Worm (Caenorhabditis elegans): ENCODE results near the gene Y51H7C.41.

Y51H7C.41 gene

ce11 chrII:1372138-1372537 is 31.0 kb upstream of the Y51H7C.41 start:
- no peak for TF ChIP-seq cog-1 (tag; optimal IDR thresholded peaks at IDR 0.05)
- TF ChIP-seq T22C8.4 (GFP tag; IDR thresholded peaks at IDR 0.05), result no peak
- TF ChIP-seq ztf-23 (GFP tag; IDR thresholded peaks at IDR 0.05), result no peak

DNA sequence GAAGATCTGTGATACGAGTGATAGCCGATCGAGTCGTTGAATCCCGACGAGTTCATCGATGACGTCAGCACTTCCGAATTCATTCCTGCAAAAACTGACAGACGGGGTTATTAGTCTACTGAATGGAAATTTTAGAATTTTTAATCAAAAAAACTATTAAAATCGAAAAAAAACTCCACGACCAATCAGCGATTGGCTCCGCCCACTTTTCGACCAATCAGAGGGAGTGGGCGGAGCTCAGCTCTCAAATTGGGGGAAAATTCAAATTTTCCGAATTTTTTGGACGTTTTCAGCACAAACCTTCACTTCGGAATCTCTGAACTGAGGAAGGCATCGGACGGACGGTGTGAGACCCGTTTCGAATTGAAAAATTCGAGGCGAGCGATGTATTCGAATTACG is 30.2 kb upstream of the Y51H7C.41 start:
- no peak for TF ChIP-seq med-1 (GFP tag; optimal IDR thresholded peaks at IDR 0.05; ENCODE audit: insufficient read depth)

DNA sequence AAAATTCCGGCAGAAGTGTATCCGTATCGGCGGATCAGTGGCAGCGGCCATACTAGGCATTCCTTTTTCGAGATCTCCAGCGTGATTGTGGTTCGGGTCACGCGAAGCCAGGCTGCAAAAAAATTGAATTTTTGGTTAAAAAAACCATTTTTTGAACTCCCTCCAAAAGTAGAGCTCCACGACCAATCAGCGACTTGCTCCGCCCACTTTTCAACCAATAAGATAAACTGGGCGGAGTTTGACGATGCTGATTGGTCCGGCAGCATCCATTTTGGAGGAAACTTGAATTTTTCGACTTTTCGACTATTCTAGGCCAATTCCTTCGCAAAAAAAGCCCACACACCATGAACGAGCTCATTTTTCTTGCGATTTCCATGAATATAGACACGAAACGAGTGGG is 28.6 kb upstream of the Y51H7C.41 start:
- TF ChIP-seq cog-1 (tag; optimal IDR thresholded peaks at IDR 0.05) (no peak), klf-2 (GFP tag; conservative IDR thresholded peaks at IDR 0.05) (no peak), ztf-29 (GFP tag; IDR thresholded peaks at IDR 0.05) (no peak), ref-1 (GFP tag; conservative IDR thresholded peaks at IDR 0.05) (no peak), T22C8.4 (GFP tag; IDR thresholded peaks at IDR 0.05) (no peak), med-1 (GFP tag; optimal IDR thresholded peaks at IDR 0.05; ENCODE audit: insufficient read depth) (no peak), tab-1 (GFP tag; IDR thresholded peaks at IDR 0.05) (no peak), flt-1 (GFP tag; IDR thresholded peaks at IDR 0.05) (no peak), ztf-23 (GFP tag; IDR thresholded peaks at IDR 0.05) (no peak)

- TF ChIP-seq med-1 (GFP tag; optimal IDR thresholded peaks at IDR 0.05; ENCODE audit: insufficient read depth) (no peak), flt-1 (GFP tag; IDR thresholded peaks at IDR 0.05) (no peak), tab-1 (GFP tag; IDR thresholded peaks at IDR 0.05) (no peak)
Observed at ce11 chrII:1374889-1375288, 28.2 kb upstream of the Y51H7C.41 start, which contains the start of gene rog-1. Gene rog-1 (minus strand): TSS chrII:1374989.

- TF ChIP-seq T22C8.4 (GFP tag; IDR thresholded peaks at IDR 0.05) (no peak), klf-2 (GFP tag; conservative IDR thresholded peaks at IDR 0.05) (no peak), cog-1 (tag; optimal IDR thresholded peaks at IDR 0.05) (no peak), flt-1 (GFP tag; IDR thresholded peaks at IDR 0.05) (no peak), tab-1 (GFP tag; IDR thresholded peaks at IDR 0.05) (no peak), ref-1 (GFP tag; conservative IDR thresholded peaks at IDR 0.05) (no peak), ztf-23 (GFP tag; IDR thresholded peaks at IDR 0.05) (no peak), ztf-29 (GFP tag; IDR thresholded peaks at IDR 0.05) (no peak), med-1 (GFP tag; optimal IDR thresholded peaks at IDR 0.05; ENCODE audit: insufficient read depth) (no peak)
Observed at ce11 chrII:1375627-1376026, 27.5 kb upstream of the Y51H7C.41 start.

DNA sequence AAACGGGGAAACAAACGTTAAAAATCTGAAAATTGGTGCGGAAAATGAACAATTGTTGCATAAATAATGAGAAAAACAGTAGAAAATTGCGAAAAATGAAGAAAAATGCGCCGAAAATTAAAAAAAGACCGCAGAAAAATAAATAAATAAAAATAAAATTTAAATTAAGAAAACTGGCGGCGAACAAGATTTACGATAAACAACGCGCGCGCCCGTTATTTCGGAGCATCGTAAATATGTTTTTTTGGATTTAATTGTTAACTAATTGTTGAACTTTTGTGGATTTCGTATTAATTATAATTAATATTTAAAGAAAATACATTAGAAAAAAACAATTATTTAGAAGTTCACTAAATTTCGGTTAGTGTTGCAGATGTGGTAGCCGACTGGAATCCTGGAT is 26.3 kb upstream of the Y51H7C.41 start:
- TF ChIP-seq med-1 (GFP tag; optimal IDR thresholded peaks at IDR 0.05; ENCODE audit: insufficient read depth) (no peak), ref-1 (GFP tag; conservative IDR thresholded peaks at IDR 0.05) (no peak), cog-1 (tag; optimal IDR thresholded peaks at IDR 0.05) (no peak), ztf-23 (GFP tag; IDR thresholded peaks at IDR 0.05) (no peak)

- no peak for TF ChIP-seq med-1 (GFP tag; optimal IDR thresholded peaks at IDR 0.05; ENCODE audit: insufficient read depth)
- TF ChIP-seq ztf-23 (GFP tag; IDR thresholded peaks at IDR 0.05), result no peak
- no peak for TF ChIP-seq T22C8.4 (GFP tag; IDR thresholded peaks at IDR 0.05)
- TF ChIP-seq cog-1 (tag; optimal IDR thresholded peaks at IDR 0.05), result no peak
- TF ChIP-seq tab-1 (GFP tag; IDR thresholded peaks at IDR 0.05), result no peak
- TF ChIP-seq ztf-29 (GFP tag; IDR thresholded peaks at IDR 0.05), result no peak
- TF ChIP-seq klf-2 (GFP tag; conservative IDR thresholded peaks at IDR 0.05), result no peak
- TF ChIP-seq ref-1 (GFP tag; conservative IDR thresholded peaks at IDR 0.05), result no peak
- TF ChIP-seq flt-1 (GFP tag; IDR thresholded peaks at IDR 0.05), result no peak
Observed at ce11 chrII:1378259-1378658, 24.9 kb upstream of the Y51H7C.41 start, which contains the start of gene F54D12.10. Gene F54D12.10 (minus strand): TSS chrII:1378359.

DNA sequence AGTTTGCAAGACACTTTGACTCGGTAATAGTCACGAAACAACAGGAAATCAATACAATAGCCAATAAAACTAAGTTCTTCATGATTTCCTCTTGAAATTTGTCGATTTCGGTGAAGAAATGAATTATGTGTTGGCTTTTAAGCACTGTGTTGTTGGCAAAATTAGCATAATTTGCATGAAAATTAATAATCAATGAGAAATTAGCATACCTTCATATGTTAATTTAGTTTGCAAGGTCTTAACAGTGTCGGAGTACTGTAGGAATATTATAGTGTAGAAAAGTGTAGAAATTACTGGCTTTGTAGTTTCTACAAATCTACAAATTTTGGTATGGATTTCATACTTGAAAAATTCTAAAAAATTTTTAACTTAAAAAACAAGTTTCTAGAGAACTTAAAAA is 21.5 kb upstream of the Y51H7C.41 start, which contains the start of gene F54D12.9:
Gene F54D12.9, minus strand, starts transcription at position 101 of the 400 bp plus-strand sequence.
- TF ChIP-seq T22C8.4 (GFP tag; IDR thresholded peaks at IDR 0.05) (no peak), flt-1 (GFP tag; IDR thresholded peaks at IDR 0.05) (no peak), klf-2 (GFP tag; conservative IDR thresholded peaks at IDR 0.05) (no peak), med-1 (GFP tag; optimal IDR thresholded peaks at IDR 0.05; ENCODE audit: insufficient read depth) (no peak), ztf-23 (GFP tag; IDR thresholded peaks at IDR 0.05) (no peak), cog-1 (tag; optimal IDR thresholded peaks at IDR 0.05) (no peak), tab-1 (GFP tag; IDR thresholded peaks at IDR 0.05) (no peak), ztf-29 (GFP tag; IDR thresholded peaks at IDR 0.05) (no peak), ref-1 (GFP tag; conservative IDR thresholded peaks at IDR 0.05) (no peak)

ce11 chrII:1385280-1385679 is 17.8 kb upstream of the Y51H7C.41 start, which contains the start of gene F54D12.7:
Gene F54D12.7 (minus strand): TSS chrII:1385380.
- TF ChIP-seq ztf-29 (GFP tag; IDR thresholded peaks at IDR 0.05) (no peak), cog-1 (tag; optimal IDR thresholded peaks at IDR 0.05) (no peak), flt-1 (GFP tag; IDR thresholded peaks at IDR 0.05) (no peak), ztf-23 (GFP tag; IDR thresholded peaks at IDR 0.05) (no peak), ref-1 (GFP tag; conservative IDR thresholded peaks at IDR 0.05) (no peak), klf-2 (GFP tag; conservative IDR thresholded peaks at IDR 0.05) (no peak), tab-1 (GFP tag; IDR thresholded peaks at IDR 0.05) (no peak), T22C8.4 (GFP tag; IDR thresholded peaks at IDR 0.05) (no peak), med-1 (GFP tag; optimal IDR thresholded peaks at IDR 0.05; ENCODE audit: insufficient read depth) (no peak)

ce11 chrII:1386478-1386877 is 16.6 kb upstream of the Y51H7C.41 start, which contains the start of gene aat-7:
Gene aat-7 (plus strand): TSS chrII:1386870.
- TF ChIP-seq flt-1 (GFP tag; IDR thresholded peaks at IDR 0.05), result no peak
- TF ChIP-seq T22C8.4 (GFP tag; IDR thresholded peaks at IDR 0.05), result no peak
- no peak for TF ChIP-seq tab-1 (GFP tag; IDR thresholded peaks at IDR 0.05)
- TF ChIP-seq ztf-23 (GFP tag; IDR thresholded peaks at IDR 0.05), result no peak
- TF ChIP-seq med-1 (GFP tag; optimal IDR thresholded peaks at IDR 0.05; ENCODE audit: insufficient read depth), result no peak
- TF ChIP-seq cog-1 (tag; optimal IDR thresholded peaks at IDR 0.05), result no peak

- TF ChIP-seq T22C8.4 (GFP tag; IDR thresholded peaks at IDR 0.05) (no peak), klf-2 (GFP tag; conservative IDR thresholded peaks at IDR 0.05) (no peak), cog-1 (tag; optimal IDR thresholded peaks at IDR 0.05) (no peak), flt-1 (GFP tag; IDR thresholded peaks at IDR 0.05) (no peak), ztf-29 (GFP tag; IDR thresholded peaks at IDR 0.05) (no peak)
Observed at ce11 chrII:1397703-1398102, 5.4 kb upstream of the Y51H7C.41 start, which contains the start of gene F54D12.8. Gene F54D12.8 (minus strand): TSS chrII:1398038.

Data from whole organism, midembryonic.